Worm (Caenorhabditis elegans) whole organism, L4 larva: ENCODE data around the gene btbd-10.

ENCODE experiments used
- F10B5.3 ChIP-seq: sonication (generic microtip); optimal IDR thresholded peaks from 2 replicates; lab custom pipeline; 2016; ENCODE audit warnings: mild to moderate bottlenecking, missing genetic modification characterization, missing compliant biosample characterization
- F44E2.7 ChIP-seq: fragments of 200-800 bp; sonication (Bioruptor generic); IDR thresholded peaks from 2 replicates; pipeline ENCODE4 v2.1.2; 2022; ENCODE audit warnings: missing genetic modification characterization, missing compliant biosample characterization
- F49E8.2 ChIP-seq: sonication (generic microtip); optimal IDR thresholded peaks from 2 replicates; lab custom pipeline; 2016; ENCODE audit warnings: missing compliant biosample characterization, mild to moderate bottlenecking, missing genetic modification characterization, borderline replicate concordance
- R02D3.7 ChIP-seq: fragments of 150-350 bp; sonication (generic microtip); optimal IDR thresholded peaks from 3 replicates; lab custom pipeline; 2014; ENCODE audit warnings: missing biosample characterization, missing genetic modification characterization
- T26A8.4 ChIP-seq: fragments of 200-800 bp; sonication (Bioruptor generic); IDR thresholded peaks from 2 replicates; pipeline ENCODE4 v1.3.6; 2022; ENCODE audit warnings: missing genetic modification characterization, missing compliant biosample characterization
- Y105C5A.15 ChIP-seq: fragments of 200-800 bp; sonication (Bioruptor generic); IDR thresholded peaks from 2 replicates; pipeline ENCODE4 v1.3.6; 2022; ENCODE audit warnings: missing genetic modification characterization, missing compliant biosample characterization
- Y75B8A.6 ChIP-seq: fragments of 200-800 bp; sonication (Bioruptor generic); IDR thresholded peaks from 2 replicates; pipeline ENCODE4 v1.3.6; 2022; ENCODE audit warnings: missing genetic modification reagents, missing genetic modification characterization, missing compliant biosample characterization
- ZK337.2 ChIP-seq: fragments of 200-800 bp; sonication (Bioruptor generic); IDR thresholded peaks from 2 replicates; pipeline ENCODE4 v1.3.6; 2022; ENCODE audit warnings: missing genetic modification reagents, missing genetic modification characterization, missing compliant biosample characterization
- ZK546.5 ChIP-seq, 2 experiments: sonication (generic microtip); optimal IDR thresholded peaks; 2 replicates each; lab custom pipeline; 2017; ENCODE audit warnings: missing biosample characterization in 2 of 2, missing genetic modification characterization in 2 of 2
- aha-1 ChIP-seq: fragments of 150-350 bp; peaks from one replicate; lab custom pipeline; 2014; ENCODE audit warnings: missing biosample characterization, missing genetic modification characterization
- ceh-28 ChIP-seq: fragments of 150-350 bp; optimal IDR thresholded peaks from 2 replicates; lab custom pipeline; 2014; ENCODE audit warnings: missing biosample characterization, missing genetic modification reagents, missing genetic modification characterization
- ceh-32 ChIP-seq: sonication (generic microtip); optimal IDR thresholded peaks from 2 replicates; lab custom pipeline; 2016; ENCODE audit warnings: mild to moderate bottlenecking, missing genetic modification characterization, missing compliant biosample characterization; ENCODE audit not compliant: poor library complexity
- ceh-82 ChIP-seq: sonication (generic microtip); optimal IDR thresholded peaks from 2 replicates; lab custom pipeline; 2017; ENCODE audit warnings: missing biosample characterization, missing genetic modification characterization
- cey-2 ChIP-seq: sonication (generic microtip); optimal IDR thresholded peaks from 3 replicates; lab custom pipeline; 2017; ENCODE audit warnings: missing genetic modification characterization, mild to moderate bottlenecking, missing compliant biosample characterization, antibody characterized with exemption, borderline replicate concordance; ENCODE audit not compliant: insufficient read depth
- daf-16 ChIP-seq, 3 experiments: sonication (generic microtip); optimal IDR thresholded peaks; 2 replicates each; lab custom pipeline; 2016 to 2017; ENCODE audit warnings: missing genetic modification characterization in 3 of 3, missing genetic modification reagents in 3 of 3, mild to moderate bottlenecking in 2 of 3, missing compliant biosample characterization in 2 of 3, missing biosample characterization in 1 of 3, moderate library complexity in 1 of 3
- daf-19 ChIP-seq: fragments of 200-800 bp; sonication (Bioruptor generic); conservative IDR thresholded peaks from 2 replicates; pipeline ENCODE4 v1.3.6; 2022; ENCODE audit warnings: missing genetic modification characterization, missing compliant biosample characterization
- daf-8 ChIP-seq: fragments of 200-800 bp; sonication (Bioruptor generic); IDR thresholded peaks from 2 replicates; pipeline ENCODE4 v1.3.6; 2022; ENCODE audit warnings: missing genetic modification characterization, missing compliant biosample characterization
- dmd-8 ChIP-seq: fragments of 200-800 bp; sonication (Bioruptor generic); IDR thresholded peaks from 2 replicates; pipeline ENCODE4 v1.3.6; 2022; ENCODE audit warnings: missing genetic modification characterization, missing compliant biosample characterization
- dmd-9 ChIP-seq: fragments of 200-800 bp; sonication (Bioruptor generic); IDR thresholded peaks from 2 replicates; pipeline ENCODE4 v1.3.6; 2022; ENCODE audit warnings: missing genetic modification reagents, missing genetic modification characterization, missing compliant biosample characterization
- duxl-1 ChIP-seq: sonication (generic microtip); optimal IDR thresholded peaks from 2 replicates; lab custom pipeline; 2016; ENCODE audit warnings: mild to moderate bottlenecking, missing genetic modification characterization, moderate library complexity, missing compliant biosample characterization; ENCODE audit not compliant: poor library complexity
- dve-1 ChIP-seq: sonication (generic microtip); optimal IDR thresholded peaks from 2 replicates; lab custom pipeline; 2017; ENCODE audit warnings: antibody characterized with exemption, mild to moderate bottlenecking, missing genetic modification characterization, missing compliant biosample characterization; ENCODE audit not compliant: insufficient read depth
- egl-27 ChIP-seq: sonication (generic microtip); optimal IDR thresholded peaks from 3 replicates; lab custom pipeline; 2017; ENCODE audit warnings: missing biosample characterization, missing genetic modification reagents, missing genetic modification characterization
- fkh-10 ChIP-seq: fragments of 150-350 bp; optimal IDR thresholded peaks from 2 replicates; lab custom pipeline; 2014; ENCODE audit warnings: missing biosample characterization, missing genetic modification reagents, missing genetic modification characterization
- hlh-11 ChIP-seq: fragments of 200-800 bp; sonication (Bioruptor generic); optimal IDR thresholded peaks from 2 replicates; lab custom pipeline; 2018; ENCODE audit warnings: mild to moderate bottlenecking, missing genetic modification characterization, missing compliant biosample characterization
- hlh-30 ChIP-seq: sonication (generic microtip); optimal IDR thresholded peaks from 2 replicates; lab custom pipeline; 2017; ENCODE audit warnings: antibody characterized with exemption, mild to moderate bottlenecking, missing genetic modification characterization, missing compliant biosample characterization; ENCODE audit not compliant: insufficient read depth
- hmg-1.1 ChIP-seq: fragments of 200-800 bp; sonication (Bioruptor generic); IDR thresholded peaks from 2 replicates; pipeline ENCODE4 v1.3.6; 2022; ENCODE audit warnings: missing genetic modification reagents, missing genetic modification characterization, missing compliant biosample characterization
- lim-7 ChIP-seq: fragments of 200-800 bp; sonication (Bioruptor generic); IDR thresholded peaks from 2 replicates; pipeline ENCODE4 v1.3.6; 2022; ENCODE audit warnings: missing genetic modification characterization, missing compliant biosample characterization
- lin-13 ChIP-seq: fragments of 150-350 bp; optimal IDR thresholded peaks from 2 replicates; lab custom pipeline; 2014; ENCODE audit warnings: missing biosample characterization, missing genetic modification reagents, missing genetic modification characterization
- madf-5 ChIP-seq, 2 experiments: fragments of 200-800 bp; sonication (Bioruptor generic); IDR thresholded peaks; 2 replicates each; pipeline ENCODE4 v1.3.6; 2022; ENCODE audit warnings: missing compliant biosample characterization in 2 of 2, missing genetic modification characterization in 2 of 2
- madf-9 ChIP-seq: fragments of 200-800 bp; sonication (Bioruptor generic); conservative IDR thresholded peaks from 2 replicates; pipeline ENCODE4 v1.3.6; 2022; ENCODE audit warnings: missing genetic modification reagents, missing genetic modification characterization, missing compliant biosample characterization
- mdl-1 ChIP-seq, 2 experiments: fragments of 150-350 bp in 1 of 2; sonication (generic microtip) in 1 of 2; optimal IDR thresholded peaks; 2 replicates each; lab custom pipeline; 2014 to 2017; ENCODE audit warnings: missing biosample characterization in 2 of 2, missing genetic modification characterization in 2 of 2
- mes-2 ChIP-seq: sonication (generic microtip); optimal IDR thresholded peaks from 2 replicates; lab custom pipeline; 2016; ENCODE audit warnings: missing genotype, mild to moderate bottlenecking, missing genetic modification characterization, missing compliant biosample characterization; ENCODE audit not compliant: poor library complexity, severe bottlenecking
- mxl-3 ChIP-seq: fragments of 200-800 bp; sonication (Bioruptor generic); optimal IDR thresholded peaks from 2 replicates; lab custom pipeline; 2018; ENCODE audit warnings: mild to moderate bottlenecking, missing genetic modification characterization, missing compliant biosample characterization
- nhr-102 ChIP-seq: sonication (generic microtip); optimal IDR thresholded peaks from 2 replicates; lab custom pipeline; 2016; ENCODE audit warnings: mild to moderate bottlenecking, missing genetic modification characterization, moderate library complexity, missing compliant biosample characterization
- nhr-11 ChIP-seq: fragments of 150-350 bp; optimal IDR thresholded peaks from 2 replicates; lab custom pipeline; 2014; ENCODE audit warnings: missing biosample characterization, missing genetic modification characterization
- nhr-237 ChIP-seq: sonication (generic microtip); optimal IDR thresholded peaks from 2 replicates; lab custom pipeline; 2017; ENCODE audit warnings: missing biosample characterization, missing genetic modification characterization
- nhr-41 ChIP-seq: fragments of 200-800 bp; sonication (Bioruptor generic); IDR thresholded peaks from 2 replicates; pipeline ENCODE4 v1.3.6; 2022; ENCODE audit warnings: missing genetic modification reagents, missing genetic modification characterization, missing compliant biosample characterization
- nhr-76 ChIP-seq: fragments of 150-350 bp; optimal IDR thresholded peaks from 2 replicates; lab custom pipeline; 2014; ENCODE audit warnings: missing biosample characterization, missing genetic modification characterization
- rbr-2 ChIP-seq: sonication (generic microtip); optimal IDR thresholded peaks from 2 replicates; lab custom pipeline; 2016; ENCODE audit warnings: missing genotype, missing genetic modification characterization, missing compliant biosample characterization
- saeg-2 ChIP-seq: fragments of 200-800 bp; sonication (Bioruptor generic); IDR thresholded peaks from 2 replicates; pipeline ENCODE4 v1.3.6; 2022; ENCODE audit warnings: missing genetic modification reagents, missing genetic modification characterization, missing compliant biosample characterization
- set-16 ChIP-seq: fragments of 200-800 bp; sonication (Bioruptor generic); IDR thresholded peaks from 2 replicates; pipeline ENCODE4 v1.3.6; 2022; ENCODE audit warnings: missing genetic modification reagents, missing genetic modification characterization, missing compliant biosample characterization
- skn-1 ChIP-seq: fragments of 150-350 bp; optimal IDR thresholded peaks from 2 replicates; lab custom pipeline; 2014; ENCODE audit warnings: missing biosample characterization, missing genetic modification characterization
- snpc-1.2 ChIP-seq: fragments of 200-800 bp; sonication (Bioruptor generic); IDR thresholded peaks from 2 replicates; pipeline ENCODE4 v1.3.6; 2022; ENCODE audit warnings: missing genetic modification reagents, missing genetic modification characterization, missing compliant biosample characterization
- spr-3 ChIP-seq: fragments of 200-800 bp; sonication (Bioruptor generic); optimal IDR thresholded peaks from 2 replicates; lab custom pipeline; 2018; ENCODE audit warnings: mild to moderate bottlenecking, missing genetic modification characterization, missing compliant biosample characterization
- unc-130 ChIP-seq: sonication (generic microtip); optimal IDR thresholded peaks from 2 replicates; lab custom pipeline; 2016; ENCODE audit warnings: missing genetic modification reagents, missing genetic modification characterization, missing compliant biosample characterization
- vab-7 ChIP-seq: fragments of 200-800 bp; sonication (Bioruptor generic); IDR thresholded peaks from 2 replicates; pipeline ENCODE4 v1.3.6; 2022; ENCODE audit warnings: missing genetic modification reagents, missing genetic modification characterization, missing compliant biosample characterization
- zag-1 ChIP-seq: fragments of 150-350 bp; optimal IDR thresholded peaks from 2 replicates; lab custom pipeline; 2014; ENCODE audit warnings: missing biosample characterization, missing genetic modification characterization
- zfp-2 ChIP-seq: sonication (generic microtip); optimal IDR thresholded peaks from 2 replicates; lab custom pipeline; 2016; ENCODE audit warnings: mild to moderate bottlenecking, missing genetic modification characterization, missing compliant biosample characterization
- zfp-3 ChIP-seq: fragments of 200-800 bp; sonication (Bioruptor generic); conservative IDR thresholded peaks from 2 replicates; pipeline ENCODE4 v1.3.6; 2022; ENCODE audit warnings: missing genetic modification reagents, missing genetic modification characterization, missing compliant biosample characterization
- zip-11 ChIP-seq: fragments of 200-800 bp; sonication (Bioruptor generic); IDR thresholded peaks from 2 replicates; pipeline ENCODE4 v1.3.6; 2022; ENCODE audit warnings: missing genetic modification characterization, missing compliant biosample characterization
- zip-2 ChIP-seq: fragments of 150-350 bp; optimal IDR thresholded peaks from 2 replicates; lab custom pipeline; 2014; ENCODE audit warnings: missing biosample characterization, missing genetic modification characterization

btbd-10 gene

DNA sequence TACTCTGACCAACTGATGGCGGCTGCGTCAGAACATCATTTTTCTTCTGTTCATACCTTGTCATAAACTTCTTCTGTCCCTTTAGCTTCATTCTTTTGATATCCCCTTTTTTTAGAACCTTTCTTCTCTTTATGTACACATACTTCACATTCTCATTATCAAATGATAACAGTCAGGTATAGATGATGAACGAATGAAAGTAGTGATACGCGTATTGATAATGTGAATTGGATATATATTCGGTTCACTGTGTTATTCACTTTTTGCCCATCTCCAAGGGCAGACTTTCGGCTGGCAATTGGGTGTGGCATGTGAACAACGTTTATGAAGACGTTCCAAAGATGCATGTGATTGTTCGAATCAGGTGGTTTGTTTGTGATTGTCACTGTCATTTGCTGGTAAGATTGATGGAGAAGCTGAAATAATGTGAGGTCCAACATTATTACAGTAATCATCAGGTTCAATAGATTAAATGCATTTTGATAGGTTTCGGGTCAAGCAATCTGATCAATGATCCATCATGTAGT lies 30.4 kb upstream of the btbd-10 start, which contains the start of gene F11G11.15:
TSS of gene F11G11.15 (plus strand) at position 511 of the 527 bp plus-strand sequence.
- no peak for TF ChIP-seq cey-2 (tag; lab: Kevin White, UChicago)
- TF ChIP-seq nhr-237, result no peak
- no peak for TF ChIP-seq dve-1 (tag; lab: Kevin White, UChicago)
- TF ChIP-seq hlh-11 (tag; lab: Kevin White, UChicago), result peak; percentile 45
- peak in 1 of 2 experiments; percentile 31 for TF ChIP-seq mdl-1 (tag; optimal IDR thresholded peaks at IDR 0.05; lab: Kevin White, UChicago)
- TF ChIP-seq Y105C5A.15 (GFP tag; lab: Robert Waterston, UW), result no peak
- no peak for TF ChIP-seq ZK337.2 (GFP tag; lab: Robert Waterston, UW)
- no peak for TF ChIP-seq lin-13 (GFP tag; lab: Kevin White, UChicago)
- no peak for TF ChIP-seq mes-2
- peak; percentile 81 for TF ChIP-seq mxl-3
- TF ChIP-seq lim-7 (GFP tag; lab: Robert Waterston, UW), result no peak
- no peak for TF ChIP-seq dmd-9 (GFP tag; lab: Robert Waterston, UW)
- TF ChIP-seq aha-1 (tag; lab: Kevin White, UChicago), result peak; percentile 96
- TF ChIP-seq zfp-2, result no peak
- no peak for TF ChIP-seq ceh-82 (tag; lab: Kevin White, UChicago)
- TF ChIP-seq F49E8.2, result no peak
- no peak for TF ChIP-seq F10B5.3
- TF ChIP-seq ZK546.5 (tag; optimal IDR thresholded peaks at IDR 0.05; lab: Kevin White, UChicago), result no peak
- no peak for TF ChIP-seq F44E2.7 (GFP tag; lab: Robert Waterston, UW)
- no peak for TF ChIP-seq R02D3.7 (tag; lab: Kevin White, UChicago)
- no peak for TF ChIP-seq spr-3 (GFP tag; lab: Kevin White, UChicago)
- TF ChIP-seq zip-2 (tag; lab: Kevin White, UChicago), result no peak
- TF ChIP-seq nhr-76, result no peak
- TF ChIP-seq set-16 (GFP tag; lab: Robert Waterston, UW), result no peak
- TF ChIP-seq vab-7 (GFP tag; lab: Robert Waterston, UW), result no peak
- TF ChIP-seq skn-1 (tag; lab: Kevin White, UChicago), result no peak
- no peak for TF ChIP-seq Y75B8A.6 (GFP tag; lab: Robert Waterston, UW)
- TF ChIP-seq saeg-2 (GFP tag; lab: Robert Waterston, UW), result no peak
- TF ChIP-seq nhr-102, result no peak
- no peak for TF ChIP-seq nhr-11 (tag; lab: Kevin White, UChicago)
- no peak for TF ChIP-seq nhr-41
- no peak for TF ChIP-seq ceh-28 (tag; lab: Kevin White, UChicago)
- TF ChIP-seq rbr-2, result no peak
- TF ChIP-seq madf-9 (GFP tag; lab: Robert Waterston, UW), result no peak
- no peak for TF ChIP-seq hmg-1.1 (GFP tag; lab: Robert Waterston, UW)
- TF ChIP-seq daf-8, result no peak
- no peak for TF ChIP-seq madf-5 (GFP tag; IDR thresholded peaks at IDR 0.05; lab: Robert Waterston, UW)
- TF ChIP-seq unc-130, result no peak
- TF ChIP-seq fkh-10 (GFP tag; lab: Kevin White, UChicago), result no peak
- no peak for TF ChIP-seq zag-1 (tag; lab: Kevin White, UChicago)
- TF ChIP-seq hlh-30 (tag; lab: Kevin White, UChicago), result peak; percentile 66
- TF ChIP-seq zip-11 (GFP tag; lab: Robert Waterston, UW), result no peak
- no peak for TF ChIP-seq daf-16 (GFP tag; optimal IDR thresholded peaks at IDR 0.05; lab: Kevin White, UChicago)
- no peak for TF ChIP-seq daf-16 (tag; optimal IDR thresholded peaks at IDR 0.05; lab: Kevin White, UChicago)
- TF ChIP-seq T26A8.4 (GFP tag; lab: Robert Waterston, UW), result no peak
- TF ChIP-seq duxl-1 (tag; lab: Kevin White, UChicago), result no peak
- no peak for TF ChIP-seq daf-19 (GFP tag; lab: Robert Waterston, UW)
- no peak for TF ChIP-seq ceh-32 (tag; lab: Kevin White, UChicago)
- no peak for TF ChIP-seq egl-27 (tag; lab: Kevin White, UChicago)
- TF ChIP-seq dmd-8 (GFP tag; lab: Robert Waterston, UW), result no peak
- no peak for TF ChIP-seq zfp-3
- TF ChIP-seq snpc-1.2 (GFP tag; lab: Robert Waterston, UW), result no peak
